Worm (Caenorhabditis elegans) whole organism, late embryonic: ENCODE measurements around the gene unc-68.

Experiments used
- F13H6.1 ChIP-seq: sonication (generic microtip); optimal IDR thresholded peaks from 2 replicates; lab custom pipeline; 2016; ENCODE audit warnings: missing genetic modification characterization, missing compliant biosample characterization
- Y22D7AL.16 ChIP-seq: sonication (generic microtip); optimal IDR thresholded peaks from 2 replicates; lab custom pipeline; 2016; ENCODE audit warnings: missing genetic modification characterization, missing compliant biosample characterization
- ama-1 ChIP-seq: fragments of 150-350 bp; optimal IDR thresholded peaks from 2 replicates; lab custom pipeline; 2014
- ceh-48 ChIP-seq: sonication (generic microtip); optimal IDR thresholded peaks from 2 replicates; lab custom pipeline; 2016; ENCODE audit warnings: missing genetic modification characterization, inconsistent platforms, missing compliant biosample characterization
- dmd-4 ChIP-seq: sonication (generic microtip); optimal IDR thresholded peaks from 2 replicates; lab custom pipeline; 2016; ENCODE audit warnings: borderline replicate concordance, missing genetic modification characterization, missing compliant biosample characterization
- elt-4 ChIP-seq: sonication (generic microtip); optimal IDR thresholded peaks from 2 replicates; lab custom pipeline; 2016; ENCODE audit warnings: missing genetic modification characterization, missing compliant biosample characterization
- hlh-30 ChIP-seq: sonication (generic microtip); optimal IDR thresholded peaks from 2 replicates; lab custom pipeline; 2017; ENCODE audit warnings: antibody characterized with exemption, missing genetic modification characterization, missing compliant biosample characterization; ENCODE audit not compliant: insufficient read depth
- hlh-8 ChIP-seq: sonication (generic microtip); optimal IDR thresholded peaks from 2 replicates; lab custom pipeline; 2016; ENCODE audit warnings: missing genotype, missing genetic modification characterization, missing compliant biosample characterization
- nhr-11 ChIP-seq: fragments of 150-350 bp; optimal IDR thresholded peaks from 2 replicates; lab custom pipeline; 2014; ENCODE audit warnings: missing biosample characterization, missing genetic modification characterization
- pax-1 ChIP-seq: fragments of 150-350 bp; optimal IDR thresholded peaks from 2 replicates; lab custom pipeline; 2014; ENCODE audit warnings: missing biosample characterization, missing genetic modification characterization
- pha-4 ChIP-seq: fragments of 150-350 bp; optimal IDR thresholded peaks from 2 replicates; lab custom pipeline; 2018; ENCODE audit warnings: missing biosample characterization, missing genetic modification reagents, missing genetic modification characterization
- pqm-1 ChIP-seq: sonication (generic microtip); optimal IDR thresholded peaks from 2 replicates; lab custom pipeline; 2016; ENCODE audit warnings: missing genetic modification characterization, missing compliant biosample characterization
- sox-4 ChIP-seq: sonication (generic microtip); optimal IDR thresholded peaks from 2 replicates; lab custom pipeline; 2017; ENCODE audit warnings: mild to moderate bottlenecking, missing genetic modification characterization, inconsistent platforms, missing compliant biosample characterization
- tbx-7 ChIP-seq: sonication (generic microtip); optimal IDR thresholded peaks from 2 replicates; lab custom pipeline; 2016; ENCODE audit warnings: missing genotype, missing genetic modification characterization, missing compliant biosample characterization

ce11 chrV:6926633-6927032 lies 2.2 kb downstream of the unc-68 start:
- no peak for TF ChIP-seq sox-4 (tag; lab: Kevin White, UChicago)
- no peak for TF ChIP-seq hlh-8 (tag; lab: Kevin White, UChicago)
- TF ChIP-seq dmd-4 (tag; lab: Kevin White, UChicago) = no peak
- TF ChIP-seq ceh-48 (tag; lab: Kevin White, UChicago) = no peak
- TF ChIP-seq elt-4 (tag; lab: Kevin White, UChicago) = no peak
- TF ChIP-seq nhr-11 = no peak
- no peak for TF ChIP-seq ama-1 (lab: Kevin White, UChicago)
- no peak for TF ChIP-seq tbx-7 (tag; lab: Kevin White, UChicago)
- TF ChIP-seq Y22D7AL.16 (tag; lab: Kevin White, UChicago) = no peak
- no peak for TF ChIP-seq F13H6.1 (tag; lab: Kevin White, UChicago)
- no peak for TF ChIP-seq pqm-1 (tag; lab: Kevin White, UChicago)
- no peak for TF ChIP-seq pha-4 (tag; lab: Kevin White, UChicago)
- TF ChIP-seq hlh-30 = no peak
- no peak for TF ChIP-seq pax-1 (tag; lab: Kevin White, UChicago)
